Fruit fly (Drosophila melanogaster) whole organism, adult: Measurements from ENCODE around the gene betaTub97EF.
"Not testable (repeated sequence)": the region's sequence is repeated elsewhere in the genome, so short reads cannot be mapped to it uniquely, and the experiment has no call there.

ENCODE experiments used
- CG11617 ChIP-seq: fragments of 200-800 bp; sonication (Bioruptor generic); optimal IDR thresholded peaks from 2 replicates; lab custom pipeline; 2017; ENCODE audit warnings: mild to moderate bottlenecking, missing biosample characterization, missing genetic modification reagents, missing genetic modification characterization
- CG12768 ChIP-seq: fragments of 200-800 bp; sonication (Bioruptor generic); optimal IDR thresholded peaks from 2 replicates; lab custom pipeline; 2017; ENCODE audit warnings: missing biosample characterization, missing genetic modification characterization, mild to moderate bottlenecking, moderate library complexity, missing genetic modification reagents
- CG14711 ChIP-seq: fragments of 200-800 bp; sonication (Bioruptor generic); optimal IDR thresholded peaks from 2 replicates; lab custom pipeline; 2018; ENCODE audit warnings: missing biosample characterization, mild to moderate bottlenecking, missing genetic modification characterization, moderate library complexity
- CG1620 ChIP-seq: fragments of 200-800 bp; sonication (Bioruptor generic); optimal IDR thresholded peaks from 2 replicates; lab custom pipeline; 2016; ENCODE audit warnings: missing biosample characterization, missing genetic modification characterization
- CG33017 ChIP-seq: fragments of 200-800 bp; sonication (Bioruptor generic); optimal IDR thresholded peaks from 2 replicates; lab custom pipeline; 2018; ENCODE audit warnings: missing biosample characterization, mild to moderate bottlenecking, missing genetic modification characterization, moderate library complexity
- CG5204 ChIP-seq: fragments of 200-800 bp; sonication (Bioruptor generic); optimal IDR thresholded peaks from 2 replicates; lab custom pipeline; 2016; ENCODE audit warnings: missing biosample characterization, missing genetic modification characterization
- CG7045 ChIP-seq: fragments of 200-800 bp; sonication (Bioruptor generic); optimal IDR thresholded peaks from 2 replicates; lab custom pipeline; 2017; ENCODE audit warnings: missing biosample characterization, mild to moderate bottlenecking, missing genetic modification characterization
- CG7101 ChIP-seq: fragments of 200-800 bp; sonication (Bioruptor generic); optimal IDR thresholded peaks from 2 replicates; lab custom pipeline; 2018; ENCODE audit warnings: missing biosample characterization, mild to moderate bottlenecking, missing genetic modification characterization, moderate library complexity
- Clk ChIP-seq: fragments of 200-800 bp; sonication (Bioruptor generic); optimal IDR thresholded peaks from 2 replicates; lab custom pipeline; 2017; ENCODE audit warnings: missing biosample characterization, missing genetic modification characterization
- Crg-1 ChIP-seq: fragments of 200-800 bp; sonication (Bioruptor generic); optimal IDR thresholded peaks from 2 replicates; lab custom pipeline; 2016; ENCODE audit warnings: missing biosample characterization, missing genetic modification characterization
- Hr96 ChIP-seq: fragments of 200-800 bp; sonication (Bioruptor generic); optimal IDR thresholded peaks from 2 replicates; lab custom pipeline; 2016; ENCODE audit warnings: missing biosample characterization, missing genetic modification characterization
- Mnt ChIP-seq: fragments of 200-800 bp; sonication (Bioruptor generic); optimal IDR thresholded peaks from 2 replicates; lab custom pipeline; 2016; ENCODE audit warnings: missing biosample characterization, mild to moderate bottlenecking, missing genetic modification characterization
- bab1 ChIP-seq: fragments of 200-800 bp; sonication (Bioruptor generic); optimal IDR thresholded peaks from 3 replicates; lab custom pipeline; 2019; ENCODE audit warnings: missing biosample characterization, mild to moderate bottlenecking, missing genetic modification characterization, moderate library complexity
- cic ChIP-seq: fragments of 200-800 bp; sonication (Bioruptor generic); optimal IDR thresholded peaks from 2 replicates; lab custom pipeline; 2017; ENCODE audit warnings: missing biosample characterization, mild to moderate bottlenecking, missing genetic modification characterization, moderate library complexity
- cnc ChIP-seq, 2 experiments: fragments of >200 bp; optimal IDR thresholded peaks; 2 replicates each; lab custom pipeline; 2017
- kay ChIP-seq: fragments of 200-800 bp; sonication (Bioruptor generic); peaks from one replicate; lab custom pipeline; 2016; ENCODE audit warnings: missing biosample characterization, missing genetic modification characterization, borderline replicate concordance
- ovo ChIP-seq: fragments of 200-800 bp; sonication (Bioruptor generic); optimal IDR thresholded peaks from 2 replicates; lab custom pipeline; 2016; ENCODE audit warnings: missing biosample characterization, missing genetic modification characterization
- pad ChIP-seq: fragments of 200-800 bp; sonication (Bioruptor generic); optimal IDR thresholded peaks from 3 replicates; lab custom pipeline; 2017; ENCODE audit warnings: missing biosample characterization, missing genetic modification characterization, mild to moderate bottlenecking, moderate library complexity, missing genetic modification reagents
- tj ChIP-seq: fragments of 200-800 bp; sonication (Bioruptor generic); optimal IDR thresholded peaks from 3 replicates; lab custom pipeline; 2017; ENCODE audit warnings: missing biosample characterization, mild to moderate bottlenecking, missing genetic modification characterization, moderate library complexity
- toe ChIP-seq: fragments of 200-800 bp; sonication (Bioruptor generic); optimal IDR thresholded peaks from 2 replicates; lab custom pipeline; 2016; ENCODE audit warnings: missing biosample characterization, missing genetic modification characterization

Gene betaTub97EF

dm6 chr3R:27959145-27959544 is 29.0 kb downstream of the betaTub97EF start, which contains the start of the genes CG42487 and CG4884:
CG42487 (minus strand) TSS chr3R:27959245.
CG4884 (minus strand) TSS chr3R:27959245.
- not testable (repeated sequence) for TF ChIP-seq CG1620 (GFP tag; lab: Kevin White, UChicago); tj; CG14711 (tag; lab: Kevin White, UChicago)

- TF ChIP-seq CG12768 (GFP tag; lab: Kevin White, UChicago) (no peak), Clk (GFP tag; lab: Kevin White, UChicago) (no peak), CG7045 (no peak), pad (no peak)
Observed at dm6 chr3R:27957967-27958366, 30.2 kb downstream of the betaTub97EF start.

- TF ChIP-seq CG1620 (GFP tag; lab: Kevin White, UChicago) (no peak), CG11617 (GFP tag; lab: Kevin White, UChicago) (no peak), bab1 (GFP tag; lab: Kevin White, UChicago) (no peak), Mnt (GFP tag; lab: Kevin White, UChicago) (no peak), CG33017 (tag; lab: Kevin White, UChicago) (peak; percentile 30), ovo (GFP tag; lab: Kevin White, UChicago) (no peak), Crg-1 (GFP tag; lab: Kevin White, UChicago) (no peak), Clk (GFP tag; lab: Kevin White, UChicago) (no peak), CG7101 (tag; lab: Kevin White, UChicago) (peak; percentile 26), kay (GFP tag; lab: Kevin White, UChicago) (no peak), CG5204 (GFP tag; lab: Kevin White, UChicago) (no peak), pad (no peak), cic (GFP tag; lab: Kevin White, UChicago) (peak; percentile 97), CG12768 (GFP tag; lab: Kevin White, UChicago) (peak; percentile 16), toe (GFP tag; lab: Kevin White, UChicago) (no peak)
Observed at dm6 chr3R:27954533-27954932, 33.7 kb downstream of the betaTub97EF start, which contains the start of gene Nep7. Nep7 (plus strand) TSS chr3R:27954917.

- TF ChIP-seq CG14711 (tag; lab: Kevin White, UChicago): no peak
- peak; percentile 31 for TF ChIP-seq bab1 (GFP tag; lab: Kevin White, UChicago)
Observed at dm6 chr3R:27953890-27954289, 34.3 kb downstream of the betaTub97EF start, which contains the start of gene CG4951. CG4951 (minus strand) TSS chr3R:27954112.

dm6 chr3R:27948421-27948906 is 39.7 kb downstream of the betaTub97EF start, which contains the start of gene Gp93:
Gp93 (plus strand) TSS chr3R:27948711.
- TF ChIP-seq Clk (GFP tag; lab: Kevin White, UChicago) (peak; percentile 14), CG1620 (GFP tag; lab: Kevin White, UChicago) (peak; percentile 38), CG7101 (tag; lab: Kevin White, UChicago) (peak; percentile 58), CG11617 (GFP tag; lab: Kevin White, UChicago) (peak; percentile 46), cnc (optimal IDR thresholded peaks at IDR 0.05; lab: Kevin White, UChicago) (no peak), bab1 (GFP tag; lab: Kevin White, UChicago) (peak; percentile 70), tj (peak; percentile 17), CG7045 (peak; percentile 42), toe (GFP tag; lab: Kevin White, UChicago) (no peak), CG5204 (GFP tag; lab: Kevin White, UChicago) (no peak), Crg-1 (GFP tag; lab: Kevin White, UChicago) (peak; percentile 68), Mnt (GFP tag; lab: Kevin White, UChicago) (peak; percentile 71), kay (GFP tag; lab: Kevin White, UChicago) (no peak), pad (no peak), ovo (GFP tag; lab: Kevin White, UChicago) (peak; percentile 2), CG12768 (GFP tag; lab: Kevin White, UChicago) (peak; percentile 51), cic (GFP tag; lab: Kevin White, UChicago) (peak; percentile 45), CG33017 (tag; lab: Kevin White, UChicago) (peak; percentile 48), CG14711 (tag; lab: Kevin White, UChicago) (peak; percentile 40), Hr96 (GFP tag; lab: Kevin White, UChicago) (no peak)

- TF ChIP-seq tj (no peak), toe (GFP tag; lab: Kevin White, UChicago) (no peak), Mnt (GFP tag; lab: Kevin White, UChicago) (peak; percentile 84), cic (GFP tag; lab: Kevin White, UChicago) (no peak)
Observed at dm6 chr3R:27947682-27948245, 40.4 kb downstream of the betaTub97EF start, which contains the start of gene mfrn. mfrn (minus strand) TSS chr3R:27948021.
